Fruit fly (Drosophila melanogaster) Kc167 (cell line): ENCODE data around the gene CG4456.

Experiments used
- Myc ChIP-seq: fragments of >200 bp; optimal IDR thresholded peaks from 2 replicates; lab custom pipeline; 2017; ENCODE audit warnings: missing external identifiers
- Sin3A ChIP-seq: fragments of >200 bp; optimal IDR thresholded peaks from 2 replicates; lab custom pipeline; 2018; ENCODE audit warnings: missing external identifiers
- h ChIP-seq: fragments of >200 bp; optimal IDR thresholded peaks from 3 replicates; lab custom pipeline; 2018; ENCODE audit warnings: missing external identifiers
- insv ChIP-seq: fragments of >200 bp; optimal IDR thresholded peaks from 3 replicates; lab custom pipeline; 2018; ENCODE audit warnings: missing external identifiers

DNA sequence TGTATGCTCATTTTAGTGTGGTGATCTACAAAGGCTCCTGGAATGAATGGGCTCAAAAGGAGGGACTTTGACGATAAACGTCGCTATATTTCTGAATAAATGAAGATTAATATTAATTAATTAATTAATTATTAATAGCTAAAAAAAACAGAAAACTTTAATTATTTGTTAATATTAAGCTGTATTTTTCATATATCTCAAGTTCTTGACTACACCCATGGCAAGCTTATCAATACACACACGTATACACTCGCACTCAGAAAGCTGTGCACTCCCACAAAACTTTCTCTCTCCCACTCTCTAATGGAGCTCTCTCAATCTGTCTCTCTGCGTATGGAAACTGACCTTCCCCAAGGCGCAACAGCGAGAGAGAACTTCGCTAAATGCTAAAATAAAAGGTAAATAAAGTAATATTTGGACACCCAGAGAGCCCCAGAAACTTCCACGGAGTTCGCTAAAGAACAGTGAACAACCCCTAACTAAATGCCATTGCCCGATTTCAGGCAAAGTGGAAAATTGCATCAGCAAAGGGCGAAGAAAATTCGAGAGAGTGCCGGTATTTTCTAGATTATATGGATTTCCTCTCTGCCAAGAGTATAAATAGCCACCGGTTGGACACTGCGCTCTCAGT lies 967 bp downstream of the CG4456 start:
- TF ChIP-seq h (lab: Kevin White, UChicago), result no peak
- no peak for TF ChIP-seq insv (lab: Kevin White, UChicago)
- TF ChIP-seq Sin3A (lab: Kevin White, UChicago), result no peak
- no peak for TF ChIP-seq Myc (lab: Kevin White, UChicago)
